Fruit fly (Drosophila melanogaster) whole organism, embryonic: ENCODE data around the gene Rrp46.

Experiments used
- CG10366 ChIP-seq: fragments of 200-800 bp; sonication (Bioruptor generic); IDR thresholded peaks from 2 replicates; pipeline ENCODE4 v1.3.6; 2022; ENCODE audit warnings: missing biosample characterization, missing genetic modification characterization
- CG11456 ChIP-seq: fragments of 200-800 bp; sonication (Bioruptor generic); IDR thresholded peaks from 3 replicates; pipeline ENCODE4 v1.3.6; 2022; ENCODE audit warnings: missing biosample characterization, missing genetic modification characterization
- CG11504 ChIP-seq: fragments of 200-800 bp; sonication (Bioruptor generic); optimal IDR thresholded peaks from 3 replicates; lab custom pipeline; 2019; ENCODE audit warnings: missing biosample characterization, mild to moderate bottlenecking, missing genetic modification characterization, moderate library complexity
- CG12219 ChIP-seq: fragments of 200-800 bp; sonication (Bioruptor generic); optimal IDR thresholded peaks from 3 replicates; lab custom pipeline; 2018; ENCODE audit warnings: missing biosample characterization, mild to moderate bottlenecking, missing genetic modification characterization
- CG15269 ChIP-seq: fragments of 200-800 bp; sonication (Bioruptor generic); optimal IDR thresholded peaks from 2 replicates; lab custom pipeline; 2018; ENCODE audit warnings: missing biosample characterization, mild to moderate bottlenecking, missing genetic modification characterization, moderate library complexity
- CG1529 ChIP-seq: fragments of 200-800 bp; sonication (Bioruptor generic); optimal IDR thresholded peaks from 3 replicates; lab custom pipeline; 2018; ENCODE audit warnings: missing biosample characterization, missing genetic modification characterization
- CG15514 ChIP-seq: fragments of 200-800 bp; sonication (Bioruptor generic); optimal IDR thresholded peaks from 3 replicates; lab custom pipeline; 2017; ENCODE audit warnings: missing biosample characterization, missing genetic modification characterization, mild to moderate bottlenecking, moderate library complexity, missing genetic modification reagents
- CG17385 ChIP-seq: fragments of 200-800 bp; sonication (Bioruptor generic); optimal IDR thresholded peaks from 3 replicates; lab custom pipeline; 2018; ENCODE audit warnings: missing biosample characterization, mild to moderate bottlenecking, missing genetic modification characterization
- CG18011 ChIP-seq: fragments of 200-800 bp; sonication (Bioruptor generic); optimal IDR thresholded peaks from 2 replicates; lab custom pipeline; 2017; ENCODE audit warnings: missing biosample characterization, missing genetic modification characterization, mild to moderate bottlenecking, moderate library complexity, missing genotype
- CG18619 ChIP-seq: fragments of 200-800 bp; sonication (Bioruptor generic); optimal IDR thresholded peaks from 3 replicates; lab custom pipeline; 2017; ENCODE audit warnings: missing biosample characterization, mild to moderate bottlenecking, missing genetic modification characterization
- CG2116 ChIP-seq: fragments of 200-800 bp; sonication (Bioruptor generic); optimal IDR thresholded peaks from 3 replicates; lab custom pipeline; 2018; ENCODE audit warnings: missing biosample characterization, mild to moderate bottlenecking, missing genetic modification characterization
- CG30020 ChIP-seq: fragments of 200-800 bp; optimal IDR thresholded peaks from 2 replicates; lab custom pipeline; 2019; ENCODE audit warnings: missing biosample characterization, mild to moderate bottlenecking, missing genetic modification characterization, moderate library complexity
- CG30431 ChIP-seq: fragments of 200-800 bp; sonication (Bioruptor generic); optimal IDR thresholded peaks from 2 replicates; lab custom pipeline; 2017; ENCODE audit warnings: missing biosample characterization, missing genetic modification characterization
- CG7928 ChIP-seq: fragments of 200-800 bp; sonication (Bioruptor generic); optimal IDR thresholded peaks from 2 replicates; lab custom pipeline; 2017; ENCODE audit warnings: missing biosample characterization, mild to moderate bottlenecking, missing genetic modification characterization
- CG8290 ChIP-seq, 3 experiments: fragments of 200-800 bp; sonication (Bioruptor generic); optimal IDR thresholded peaks; 2 replicates each; lab custom pipeline; 2016 to 2019; ENCODE audit warnings: missing biosample characterization in 3 of 3, missing genetic modification characterization in 3 of 3, mild to moderate bottlenecking in 2 of 3, moderate library complexity in 1 of 3
- ERR ChIP-seq: fragments of 200-800 bp; sonication (Bioruptor generic); optimal IDR thresholded peaks from 2 replicates; lab custom pipeline; 2016; ENCODE audit warnings: missing biosample characterization, missing genetic modification characterization
- H15 ChIP-seq: fragments of 200-800 bp; sonication (Bioruptor generic); IDR thresholded peaks from 3 replicates; pipeline ENCODE4 v1.3.6; 2022; ENCODE audit warnings: missing biosample characterization, missing genetic modification characterization
- HHEX ChIP-seq: fragments of 200-800 bp; sonication (Bioruptor generic); optimal IDR thresholded peaks from 3 replicates; lab custom pipeline; 2017; ENCODE audit warnings: missing biosample characterization, mild to moderate bottlenecking, missing genetic modification characterization, missing genetic modification reagents
- HLHmδ ChIP-seq: fragments of 200-800 bp; sonication (Bioruptor generic); optimal IDR thresholded peaks from 2 replicates; lab custom pipeline; 2018; ENCODE audit warnings: missing biosample characterization, mild to moderate bottlenecking, missing genetic modification characterization, moderate library complexity
- Neu2 ChIP-seq: fragments of 200-800 bp; sonication (Bioruptor generic); optimal IDR thresholded peaks from 3 replicates; lab custom pipeline; 2016; ENCODE audit warnings: missing biosample characterization, missing genetic modification characterization, borderline replicate concordance
- Side ChIP-seq: fragments of 200-800 bp; sonication (Bioruptor generic); optimal IDR thresholded peaks from 2 replicates; lab custom pipeline; 2016; ENCODE audit warnings: missing biosample characterization, missing genetic modification characterization
- Six4 ChIP-seq: fragments of 200-800 bp; sonication (Bioruptor generic); optimal IDR thresholded peaks from 2 replicates; lab custom pipeline; 2016; ENCODE audit warnings: missing biosample characterization, missing genetic modification characterization
- Sox100B ChIP-seq: fragments of 200-800 bp; sonication (Bioruptor generic); optimal IDR thresholded peaks from 3 replicates; lab custom pipeline; 2018; ENCODE audit warnings: missing biosample characterization, mild to moderate bottlenecking, missing genetic modification characterization
- ab ChIP-seq: fragments of 200-800 bp; sonication (Bioruptor generic); optimal IDR thresholded peaks from 2 replicates; lab custom pipeline; 2016; ENCODE audit warnings: missing biosample characterization, missing genetic modification characterization
- ara ChIP-seq: fragments of 200-800 bp; sonication (Bioruptor generic); IDR thresholded peaks from 2 replicates; pipeline ENCODE4 v1.3.6; 2022; ENCODE audit warnings: missing biosample characterization, missing genetic modification characterization
- bbx ChIP-seq: fragments of 200-800 bp; sonication (Bioruptor generic); IDR thresholded peaks from 2 replicates; pipeline ENCODE4 v1.3.6; 2022; ENCODE audit warnings: missing biosample characterization, missing genetic modification characterization; ENCODE audit not compliant: partially characterized antibody
- br ChIP-seq: fragments of >200 bp; optimal IDR thresholded peaks from 2 replicates; lab custom pipeline; 2017
- btn ChIP-seq: fragments of 200-800 bp; sonication (Bioruptor generic); optimal IDR thresholded peaks from 2 replicates; lab custom pipeline; 2016; ENCODE audit warnings: missing biosample characterization, missing genetic modification characterization
- da ChIP-seq: fragments of 200-800 bp; sonication (Bioruptor generic); optimal IDR thresholded peaks from 2 replicates; lab custom pipeline; 2016; ENCODE audit warnings: missing biosample characterization, missing genetic modification characterization
- disco-r ChIP-seq: fragments of 200-800 bp; sonication (Bioruptor generic); optimal IDR thresholded peaks from 2 replicates; lab custom pipeline; 2016; ENCODE audit warnings: missing biosample characterization, missing genetic modification characterization
- dysf ChIP-seq: fragments of 200-800 bp; sonication (Bioruptor generic); IDR thresholded peaks from 3 replicates; pipeline ENCODE4 v1.3.6; 2022; ENCODE audit warnings: missing biosample characterization, missing genetic modification characterization
- eve ChIP-seq, 2 experiments: fragments of >200 bp; optimal IDR thresholded peaks; 2 replicates each; lab custom pipeline; 2017; ENCODE audit warnings: missing biosample characterization in 2 of 2, missing genetic modification characterization in 2 of 2
- gcm2 ChIP-seq: fragments of 200-800 bp; sonication (Bioruptor generic); optimal IDR thresholded peaks from 2 replicates; lab custom pipeline; 2016; ENCODE audit warnings: missing biosample characterization, missing genetic modification characterization
- gsb ChIP-seq: fragments of 200-800 bp; sonication (Bioruptor generic); IDR thresholded peaks from 2 replicates; pipeline ENCODE4 v1.3.6; 2022; ENCODE audit warnings: missing biosample characterization, missing genetic modification characterization
- gsb-n ChIP-seq: fragments of 200-800 bp; sonication (Bioruptor generic); optimal IDR thresholded peaks from 3 replicates; lab custom pipeline; 2018; ENCODE audit warnings: missing biosample characterization, mild to moderate bottlenecking, missing genetic modification characterization
- hbn ChIP-seq: fragments of 200-800 bp; sonication (Bioruptor generic); IDR thresholded peaks from 2 replicates; pipeline ENCODE4 v1.3.6; 2022; ENCODE audit warnings: missing biosample characterization, missing genetic modification characterization; ENCODE audit not compliant: partially characterized antibody
- jumu ChIP-seq: fragments of 200-800 bp; sonication (Bioruptor generic); optimal IDR thresholded peaks from 3 replicates; lab custom pipeline; 2016; ENCODE audit warnings: missing biosample characterization, missing genetic modification characterization
- lov ChIP-seq, 2 experiments: fragments of 200-800 bp in 1 of 2; fragments of >200 bp in 1 of 2; sonication (Bioruptor generic) in 1 of 2; IDR thresholded peaks in 1 of 2; optimal IDR thresholded peaks in 1 of 2; 2 replicates in 1 of 2; 3 replicates in 1 of 2; pipeline versions ENCODE4 v1.3.6 to Lab custom; 2017 to 2022; ENCODE audit warnings: missing biosample characterization in 1 of 2, missing genetic modification characterization in 1 of 2
- mirr ChIP-seq: fragments of 200-800 bp; sonication (Bioruptor generic); optimal IDR thresholded peaks from 3 replicates; lab custom pipeline; 2018; ENCODE audit warnings: missing biosample characterization, mild to moderate bottlenecking, missing genetic modification characterization
- pho ChIP-seq: fragments of 200-800 bp; sonication (Bioruptor generic); optimal IDR thresholded peaks from 2 replicates; lab custom pipeline; 2016; ENCODE audit warnings: missing biosample characterization, missing genetic modification characterization
- pnt ChIP-seq: fragments of 200-800 bp; sonication (Bioruptor generic); optimal IDR thresholded peaks from 3 replicates; lab custom pipeline; 2016; ENCODE audit warnings: missing biosample characterization, missing genetic modification characterization
- prd ChIP-seq, 3 experiments: fragments of >200 bp in 2 of 3; fragments of 200-800 bp in 1 of 3; sonication (Bioruptor generic) in 1 of 3; optimal IDR thresholded peaks in 2 of 3; IDR thresholded peaks in 1 of 3; 2 replicates in 2 of 3; 3 replicates in 1 of 3; pipeline versions ENCODE4 v1.3.6 to Lab custom; 2017 to 2022; ENCODE audit warnings: missing biosample characterization in 1 of 3, missing genetic modification characterization in 1 of 3
- pum ChIP-seq: fragments of 200-800 bp; sonication (Bioruptor generic); optimal IDR thresholded peaks from 2 replicates; lab custom pipeline; 2016; ENCODE audit warnings: missing biosample characterization, missing genetic modification characterization
- ssp ChIP-seq: fragments of 200-800 bp; sonication (Bioruptor generic); IDR thresholded peaks from 2 replicates; pipeline ENCODE4 v1.3.6; 2022; ENCODE audit warnings: missing biosample characterization, missing genetic modification characterization
- stc ChIP-seq: fragments of 200-800 bp; sonication (Bioruptor generic); IDR thresholded peaks from 2 replicates; pipeline ENCODE4 v1.3.6; 2022; ENCODE audit warnings: missing biosample characterization, missing genetic modification characterization
- tll ChIP-seq, 2 experiments: fragments of 200-800 bp in 1 of 2; fragments of >200 bp in 1 of 2; sonication (Bioruptor generic) in 1 of 2; optimal IDR thresholded peaks; 2 replicates each; lab custom pipeline; 2017 to 2019; ENCODE audit warnings: missing biosample characterization in 2 of 2, missing genetic modification characterization in 2 of 2, mild to moderate bottlenecking in 1 of 2, moderate library complexity in 1 of 2
- trh ChIP-seq: fragments of 200-800 bp; sonication (Bioruptor generic); optimal IDR thresholded peaks from 2 replicates; lab custom pipeline; 2016; ENCODE audit warnings: missing biosample characterization, missing genetic modification characterization
- tx ChIP-seq: fragments of 200-800 bp; sonication (Bioruptor generic); optimal IDR thresholded peaks from 2 replicates; lab custom pipeline; 2016; ENCODE audit warnings: missing biosample characterization, missing genetic modification characterization

Gene Rrp46

dm6 chr3R:10388128-10389026, 24.7 kb upstream of the Rrp46 start, which contains the start of gene cwo (continued):
- TF ChIP-seq prd (optimal IDR thresholded peaks at IDR 0.05; lab: Kevin White, UChicago): no peak
- TF ChIP-seq prd (GFP tag; IDR thresholded peaks at IDR 0.05; lab: Robert Waterston, UW): no peak
- TF ChIP-seq br (lab: Kevin White, UChicago): no peak
- peak; percentile 77 for TF ChIP-seq mirr
- no peak for TF ChIP-seq gsb-n
- no peak for TF ChIP-seq gsb (GFP tag; lab: Robert Waterston, UW)
- TF ChIP-seq lov (optimal IDR thresholded peaks at IDR 0.05; lab: Kevin White, UChicago): no peak
- no peak for TF ChIP-seq lov (GFP tag; IDR thresholded peaks at IDR 0.05; lab: Robert Waterston, UW)
- no peak for TF ChIP-seq ssp (GFP tag; lab: Robert Waterston, UW)
- no peak for TF ChIP-seq pum (GFP tag; lab: Kevin White, UChicago)
- peak; percentile 13 for TF ChIP-seq da (GFP tag; lab: Kevin White, UChicago)
- TF ChIP-seq tll (GFP tag; optimal IDR thresholded peaks at IDR 0.05; lab: Kevin White, UChicago): no peak
- peak; percentile 47 for TF ChIP-seq CG12219 (GFP tag; lab: Kevin White, UChicago)
- TF ChIP-seq CG11504: no peak
- peak; percentile 2 for TF ChIP-seq Sox100B
- TF ChIP-seq HHEX (GFP tag; lab: Kevin White, UChicago): peak; percentile 52
- TF ChIP-seq CG15269 (tag; lab: Kevin White, UChicago): no peak
- TF ChIP-seq CG15514 (GFP tag; lab: Kevin White, UChicago): peak; percentile 25
- no peak for TF ChIP-seq CG7928
- TF ChIP-seq gcm2 (GFP tag; lab: Kevin White, UChicago): no peak
- TF ChIP-seq dysf (GFP tag; lab: Robert Waterston, UW): no peak
- peak; percentile 78 for TF ChIP-seq HLHmδ
- no peak for TF ChIP-seq bbx (GFP tag; lab: Robert Waterston, UW)
- TF ChIP-seq CG11456: no peak
- TF ChIP-seq CG30431 (GFP tag; lab: Kevin White, UChicago): no peak
- TF ChIP-seq hbn (GFP tag; lab: Robert Waterston, UW): no peak
- peak; percentile 43 for TF ChIP-seq CG8290 (GFP tag; optimal IDR thresholded peaks at IDR 0.05; lab: Kevin White, UChicago)
- peak; percentile 37 to 53 for TF ChIP-seq CG8290 (tag; optimal IDR thresholded peaks at IDR 0.05; lab: Kevin White, UChicago)
- no peak for TF ChIP-seq pnt (GFP tag; lab: Kevin White, UChicago)
- TF ChIP-seq CG17385 (GFP tag; lab: Kevin White, UChicago): peak; percentile 2
- no peak for TF ChIP-seq disco-r (GFP tag; lab: Kevin White, UChicago)
- peak; percentile 5 for TF ChIP-seq CG2116
- TF ChIP-seq btn (GFP tag; lab: Kevin White, UChicago): no peak
- TF ChIP-seq Six4 (GFP tag; lab: Kevin White, UChicago): no peak
- peak; percentile 1 for TF ChIP-seq trh (GFP tag; lab: Kevin White, UChicago)
- TF ChIP-seq ab: no peak
- no peak for TF ChIP-seq CG18011
- no peak for TF ChIP-seq CG10366 (GFP tag; lab: Robert Waterston, UW)
- TF ChIP-seq jumu (GFP tag; lab: Kevin White, UChicago): no peak
- no peak for TF ChIP-seq stc (GFP tag; lab: Robert Waterston, UW)
- no peak for TF ChIP-seq ara
- TF ChIP-seq Neu2 (GFP tag; lab: Kevin White, UChicago): no peak
- peak in 1 of 2 experiments; percentile 85 for TF ChIP-seq eve (GFP tag; optimal IDR thresholded peaks at IDR 0.05; lab: Kevin White, UChicago)
- peak; percentile 2 for TF ChIP-seq ERR (GFP tag; lab: Kevin White, UChicago)
- no peak for TF ChIP-seq CG1529 (GFP tag; lab: Kevin White, UChicago)
- TF ChIP-seq tx (GFP tag; lab: Kevin White, UChicago): no peak
- TF ChIP-seq CG30020 (tag; lab: Kevin White, UChicago): no peak
- no peak for TF ChIP-seq H15 (GFP tag; lab: Robert Waterston, UW)
- TF ChIP-seq Side (GFP tag; lab: Kevin White, UChicago): peak; percentile 12
- peak; percentile 42 for TF ChIP-seq CG18619 (GFP tag; lab: Kevin White, UChicago)
- no peak for TF ChIP-seq pho (GFP tag; lab: Kevin White, UChicago)
